Worm (Caenorhabditis elegans): Measurements from ENCODE around the gene phf-33.

The phf-33 gene

ce11 chrX:13308745-13309144 lies 30.0 kb upstream of the phf-33 start, which contains the start of gene srxa-8:
TSS of gene srxa-8 (minus strand) at chrX:13308845.
- TF ChIP-seq lsy-27 (tag; optimal IDR thresholded peaks at IDR 0.05; ENCODE audit: borderline replicate concordance, insufficient read depth) (no peak), ceh-79 (tag; optimal IDR thresholded peaks at IDR 0.05) (no peak), ztf-6 (GFP tag; IDR thresholded peaks at IDR 0.05) (no peak)

- TF ChIP-seq mxl-1 (tag; optimal IDR thresholded peaks at IDR 0.05) (peak; percentile 15), madf-6 (GFP tag; IDR thresholded peaks at IDR 0.05) (no peak), Y53F4B.3 (GFP tag; IDR thresholded peaks at IDR 0.05) (no peak), rcor-1 (GFP tag; IDR thresholded peaks at IDR 0.05) (peak; percentile 31; the same call in 1 of the 2 replicates), rec-8 (tag; optimal IDR thresholded peaks at IDR 0.05) (peak in 1 of 2 experiments; percentile 9), ceh-100 (GFP tag; IDR thresholded peaks at IDR 0.05) (no peak), hmg-1.2 (GFP tag; IDR thresholded peaks at IDR 0.05) (peak; percentile 39; the same call in 1 of the 2 replicates), F52B5.7 (tag; optimal IDR thresholded peaks at IDR 0.05) (no peak), snpc-4 (GFP tag; optimal IDR thresholded peaks at IDR 0.05) (peak; percentile 47), snpc-4 (tag; optimal IDR thresholded peaks at IDR 0.05) (peak in 2 of 4 experiments; percentile 10 to 60), die-1 (tag; optimal IDR thresholded peaks at IDR 0.05) (peak; percentile 45), cebp-1 (GFP tag; IDR thresholded peaks at IDR 0.05) (no peak), cebp-1 (tag; optimal IDR thresholded peaks at IDR 0.05) (peak; percentile 40), ama-1 (optimal IDR thresholded peaks at IDR 0.05) (no peak), ama-1 (GFP tag; optimal IDR thresholded peaks at IDR 0.05) (peak in 1 of 2 experiments; percentile 71), madf-8 (GFP tag; conservative IDR thresholded peaks at IDR 0.05) (no peak), D2030.7 (GFP tag; IDR thresholded peaks at IDR 0.05) (peak; percentile 51), ceh-27 (GFP tag; optimal IDR thresholded peaks at IDR 0.05) (no peak), bed-2 (GFP tag; IDR thresholded peaks at IDR 0.05) (no peak), tbp1 (GFP tag; optimal IDR thresholded peaks at IDR 0.05) (peak; percentile 86), aptf-2 (GFP tag; conservative IDR thresholded peaks at IDR 0.05) (no peak), F33H1.4 (GFP tag; IDR thresholded peaks at IDR 0.05) (no peak), B0261.1 (tag; optimal IDR thresholded peaks at IDR 0.05) (peak; percentile 67), snpc-1.3 (tag; optimal IDR thresholded peaks at IDR 0.05; ENCODE audit: insufficient read depth) (peak; percentile 49), lin-40 (tag; optimal IDR thresholded peaks at IDR 0.05) (peak; percentile 15), nhr-90 (tag; optimal IDR thresholded peaks at IDR 0.05) (peak; percentile 30), hlh-12 (tag; optimal IDR thresholded peaks at IDR 0.05) (no peak), F23B12.7 (tag; optimal IDR thresholded peaks at IDR 0.05; ENCODE audit: insufficient read depth) (no peak), ztf-3 (GFP tag; optimal IDR thresholded peaks at IDR 0.05) (no peak), lin-26 (GFP tag; IDR thresholded peaks at IDR 0.05) (peak; percentile 59), bed-1 (GFP tag; IDR thresholded peaks at IDR 0.05) (no peak), ZK185.1 (tag; optimal IDR thresholded peaks at IDR 0.05; ENCODE audit: poor library complexity, severe bottlenecking) (peak; percentile 15), Y67H2A.10 (GFP tag; conservative IDR thresholded peaks at IDR 0.05) (no peak), mel-28 (tag; optimal IDR thresholded peaks at IDR 0.05; ENCODE audit: borderline replicate concordance) (no peak), pbrm-1 (GFP tag; IDR thresholded peaks at IDR 0.05) (0 out of 2 replicates have a peak, but pooled peaks have one; percentile 21), ceh-91 (GFP tag; IDR thresholded peaks at IDR 0.05) (no peak), mcd-1 (GFP tag; IDR thresholded peaks at IDR 0.05) (0 out of 2 replicates have a peak, but pooled peaks have one; percentile 6), ceh-40 (GFP tag; IDR thresholded peaks at IDR 0.05) (no peak), rpc-1 (optimal IDR thresholded peaks at IDR 0.05) (peak; percentile 68), rpc-1 (tag; optimal IDR thresholded peaks at IDR 0.05) (peak; percentile 79), attf-6 (GFP tag; IDR thresholded peaks at IDR 0.05) (no peak), egl-18 (GFP tag; IDR thresholded peaks at IDR 0.05) (no peak)
Measured at ce11 chrX:13307852-13308251, 29.1 kb upstream of the phf-33 start.
